Fruit fly (Drosophila melanogaster): ENCODE measurements around the gene RabGGTb.

RabGGTb gene

dm6 chr2L:2908440-2909154 lies 29.7 kb downstream of the RabGGTb start:
- TF ChIP-seq CG8632 (GFP tag; optimal IDR thresholded peaks at IDR 0.05) (no peak), dac (GFP tag; optimal IDR thresholded peaks at IDR 0.05) (no peak), pdm3 (GFP tag; optimal IDR thresholded peaks at IDR 0.05) (no peak), CG1621 (tag; optimal IDR thresholded peaks at IDR 0.05) (peak; percentile 37), Gug (GFP tag; IDR thresholded peaks at IDR 0.05) (no peak), Ets96B (tag; optimal IDR thresholded peaks at IDR 0.05) (no peak), achi (GFP tag; optimal IDR thresholded peaks at IDR 0.05) (no peak), Eip93F (GFP tag; optimal IDR thresholded peaks at IDR 0.05) (peak; percentile 43), cyc (GFP tag; optimal IDR thresholded peaks at IDR 0.05) (no peak), fd59A (GFP tag; optimal IDR thresholded peaks at IDR 0.05) (no peak), CG3919 (GFP tag; optimal IDR thresholded peaks at IDR 0.05) (no peak), spab (GFP tag; optimal IDR thresholded peaks at IDR 0.05) (peak; percentile 13), CG7368 (GFP tag; optimal IDR thresholded peaks at IDR 0.05) (no peak), Hr4 (GFP tag; optimal IDR thresholded peaks at IDR 0.05) (no peak), CG6854 (GFP tag; optimal IDR thresholded peaks at IDR 0.05) (peak; percentile 71), CG31627 (GFP tag; optimal IDR thresholded peaks at IDR 0.05) (no peak), acj6 (GFP tag; optimal IDR thresholded peaks at IDR 0.05) (no peak), CG11902 (GFP tag; optimal IDR thresholded peaks at IDR 0.05) (no peak), Hr38 (GFP tag; optimal IDR thresholded peaks at IDR 0.05) (no peak), lz (GFP tag; optimal IDR thresholded peaks at IDR 0.05) (no peak), CG4318 (GFP tag; optimal IDR thresholded peaks at IDR 0.05) (no peak), CG34406 (GFP tag; optimal IDR thresholded peaks at IDR 0.05) (peak; percentile 11), CG6808 (GFP tag; optimal IDR thresholded peaks at IDR 0.05) (peak; percentile 16), topi (GFP tag; optimal IDR thresholded peaks at IDR 0.05) (no peak), Ets21C (GFP tag; optimal IDR thresholded peaks at IDR 0.05) (no peak), Sox102F (GFP tag; optimal IDR thresholded peaks at IDR 0.05) (peak; percentile 53), Sox15 (GFP tag; optimal IDR thresholded peaks at IDR 0.05) (no peak), dsx (GFP tag; optimal IDR thresholded peaks at IDR 0.05; ENCODE audit: poor library complexity, severe bottlenecking) (peak; percentile 44), CG8319 (GFP tag; optimal IDR thresholded peaks at IDR 0.05) (no peak), svp (GFP tag) (no peak), Blimp-1 (GFP tag; optimal IDR thresholded peaks at IDR 0.05) (peak; percentile 53), fkh (GFP tag; optimal IDR thresholded peaks at IDR 0.05) (peak; percentile 65), CG11294 (GFP tag; IDR thresholded peaks at IDR 0.05) (no peak), CG10631 (GFP tag; optimal IDR thresholded peaks at IDR 0.05) (no peak), CG6792 (GFP tag; optimal IDR thresholded peaks at IDR 0.05) (no peak), ss (GFP tag; optimal IDR thresholded peaks at IDR 0.05) (peak; percentile 34 to 36), Lpt (GFP tag; optimal IDR thresholded peaks at IDR 0.05) (peak; percentile 33), CG6276 (GFP tag; optimal IDR thresholded peaks at IDR 0.05) (no peak), CG6163 (GFP tag; IDR thresholded peaks at IDR 0.05) (peak; percentile 45; the same call in 1 of the 3 replicates), Smox (GFP tag; optimal IDR thresholded peaks at IDR 0.05) (no peak), Eip75B (GFP tag; optimal IDR thresholded peaks at IDR 0.05) (peak; percentile 56), Met (GFP tag; optimal IDR thresholded peaks at IDR 0.05) (peak; percentile 17), CG9139 (GFP tag; optimal IDR thresholded peaks at IDR 0.05) (peak; percentile 16), salr (GFP tag; optimal IDR thresholded peaks at IDR 0.05) (no peak), Hr39 (GFP tag; optimal IDR thresholded peaks at IDR 0.05) (no peak), net (GFP tag; optimal IDR thresholded peaks at IDR 0.05) (peak; percentile 26), CG11762 (GFP tag; optimal IDR thresholded peaks at IDR 0.05; ENCODE audit: insufficient read depth) (no peak), eg (GFP tag; IDR thresholded peaks at IDR 0.05) (0 out of 3 replicates have a peak, but pooled peaks have one; percentile 45), OdsH (GFP tag; optimal IDR thresholded peaks at IDR 0.05) (no peak), Sox14 (GFP tag; optimal IDR thresholded peaks at IDR 0.05) (peak; percentile 11), vri (GFP tag; optimal IDR thresholded peaks at IDR 0.05) (peak; percentile 84)

Data from whole organism, prepupa.